Fruit fly (Drosophila melanogaster) whole organism, wandering third instar larva: Measurements from ENCODE around the gene Hph.
A peak's percentile ranks its signal among the peaks of the same experiment; 100 is the strongest.

Experiments
- Abd-B ChIP-seq: fragments of >200 bp; optimal IDR thresholded peaks from 2 replicates; lab custom pipeline; 2017; ENCODE audit warnings: missing biosample characterization, missing genetic modification characterization
- CG32264 ChIP-seq: fragments of 200-800 bp; sonication (Bioruptor generic); optimal IDR thresholded peaks from 2 replicates; lab custom pipeline; 2016; ENCODE audit warnings: missing biosample characterization, missing genetic modification characterization
- CG9705 ChIP-seq: fragments of 200-800 bp; sonication (Bioruptor generic); optimal IDR thresholded peaks from 2 replicates; lab custom pipeline; 2018; ENCODE audit warnings: missing biosample characterization, mild to moderate bottlenecking, missing genetic modification characterization
- CrebA ChIP-seq: fragments of 200-800 bp; sonication (Bioruptor generic); optimal IDR thresholded peaks from 2 replicates; lab custom pipeline; 2016; ENCODE audit warnings: missing biosample characterization, mild to moderate bottlenecking, missing genetic modification characterization, borderline replicate concordance
- Dfd ChIP-seq: fragments of >200 bp; optimal IDR thresholded peaks from 2 replicates; lab custom pipeline; 2017; ENCODE audit warnings: missing biosample characterization, missing genetic modification characterization
- Dif ChIP-seq: fragments of 200-275, 200-300 bp; sonication (Bioruptor generic); optimal IDR thresholded peaks from 2 replicates; lab custom pipeline; 2018; ENCODE audit warnings: missing biosample characterization, missing genetic modification characterization; ENCODE audit not compliant: partially characterized antibody
- GATAd ChIP-seq: sonication (Bioruptor generic); optimal IDR thresholded peaks from 2 replicates; lab custom pipeline; 2016; ENCODE audit warnings: missing biosample characterization, missing genetic modification characterization
- HLH106 ChIP-seq: fragments of 200-800 bp; optimal IDR thresholded peaks from 3 replicates; lab custom pipeline; 2019; ENCODE audit warnings: missing biosample characterization, mild to moderate bottlenecking, missing genetic modification characterization, moderate library complexity
- Hnf4 ChIP-seq: fragments of 200-800 bp; sonication (Bioruptor generic); optimal IDR thresholded peaks from 2 replicates; lab custom pipeline; 2016; ENCODE audit warnings: missing biosample characterization, mild to moderate bottlenecking, missing genetic modification characterization
- Hr78 ChIP-seq: fragments of >200 bp; optimal IDR thresholded peaks from 2 replicates; lab custom pipeline; 2017; ENCODE audit warnings: missing biosample characterization, missing genetic modification characterization
- Hr83 ChIP-seq: fragments of 200-300 bp; sonication (Bioruptor generic); optimal IDR thresholded peaks from 2 replicates; lab custom pipeline; 2016; ENCODE audit warnings: missing biosample characterization, mild to moderate bottlenecking, missing genetic modification characterization, moderate library complexity; ENCODE audit not compliant: poor library complexity, severe bottlenecking
- Jra ChIP-seq: sonication (Bioruptor generic); optimal IDR thresholded peaks from 2 replicates; lab custom pipeline; 2016; ENCODE audit warnings: missing biosample characterization, missing genetic modification characterization
- Mio ChIP-seq: sonication (Bioruptor generic); optimal IDR thresholded peaks from 2 replicates; lab custom pipeline; 2016; ENCODE audit warnings: missing biosample characterization, missing genetic modification characterization
- Myc ChIP-seq: fragments of >200 bp; optimal IDR thresholded peaks from 2 replicates; lab custom pipeline; 2017
- N ChIP-seq: fragments of >200 bp; optimal IDR thresholded peaks from 2 replicates; lab custom pipeline; 2018; ENCODE audit warnings: missing biosample characterization, missing external identifiers, missing genetic modification characterization
- OdsH ChIP-seq: fragments of 200-800 bp; sonication (Bioruptor generic); optimal IDR thresholded peaks from 2 replicates; lab custom pipeline; 2016; ENCODE audit warnings: missing biosample characterization, mild to moderate bottlenecking, missing genetic modification characterization
- Rel ChIP-seq, 2 experiments: fragments of 200-800 bp; sonication (Bioruptor generic) in 1 of 2; optimal IDR thresholded peaks; 2 replicates in 1 of 2; 3 replicates in 1 of 2; lab custom pipeline; 2016 to 2019; ENCODE audit warnings: mild to moderate bottlenecking in 2 of 2, missing biosample characterization in 2 of 2, missing genetic modification characterization in 2 of 2, moderate library complexity in 1 of 2
- Sp1 ChIP-seq: fragments of 200-800 bp; sonication (Bioruptor generic); optimal IDR thresholded peaks from 3 replicates; lab custom pipeline; 2019; ENCODE audit warnings: missing biosample characterization, mild to moderate bottlenecking, missing genetic modification characterization, moderate library complexity
- Vsx2 ChIP-seq: fragments of 200-300, 225-300 bp; sonication (Bioruptor generic); optimal IDR thresholded peaks from 2 replicates; lab custom pipeline; 2018; ENCODE audit warnings: missing biosample characterization, missing genetic modification characterization; ENCODE audit not compliant: partially characterized antibody
- br ChIP-seq: fragments of 200-800 bp; sonication (Bioruptor generic); optimal IDR thresholded peaks from 2 replicates; lab custom pipeline; 2016; ENCODE audit warnings: missing biosample characterization, missing genetic modification characterization
- brk ChIP-seq: fragments of 200-800 bp; sonication (Bioruptor generic); optimal IDR thresholded peaks from 2 replicates; lab custom pipeline; 2016; ENCODE audit warnings: missing biosample characterization, mild to moderate bottlenecking, missing genetic modification characterization
- dl ChIP-seq, 2 experiments: fragments of 175-275, 200-275 bp in 1 of 2; fragments of 200-275 bp in 1 of 2; sonication (Bioruptor generic); optimal IDR thresholded peaks; lab custom pipeline; 2018; ENCODE audit warnings: mild to moderate bottlenecking in 2 of 2, missing biosample characterization in 2 of 2, missing genetic modification characterization in 2 of 2, moderate library complexity in 2 of 2; ENCODE audit not compliant: partially characterized antibody in 2 of 2, insufficient read depth in 1 of 2
- dmrt93B ChIP-seq: fragments of 200-800 bp; sonication (Bioruptor generic); optimal IDR thresholded peaks from 2 replicates; lab custom pipeline; 2018; ENCODE audit warnings: missing biosample characterization, mild to moderate bottlenecking, missing genetic modification characterization
- dsf ChIP-seq: sonication (Bioruptor generic); optimal IDR thresholded peaks from 2 replicates; lab custom pipeline; 2016; ENCODE audit warnings: missing biosample characterization, missing genetic modification characterization, borderline replicate concordance
- ey ChIP-seq: fragments of 200-800 bp; sonication (Bioruptor generic); optimal IDR thresholded peaks from 2 replicates; lab custom pipeline; 2016; ENCODE audit warnings: missing biosample characterization, missing genetic modification characterization
- foxo ChIP-seq, 2 experiments: fragments of 200-800 bp; sonication (Bioruptor generic); optimal IDR thresholded peaks; 2 replicates in 1 of 2; 3 replicates in 1 of 2; lab custom pipeline; 2016 to 2017; ENCODE audit warnings: missing biosample characterization in 2 of 2, missing genetic modification characterization in 2 of 2
- fru ChIP-seq: fragments of 200-800 bp; sonication (Bioruptor generic); optimal IDR thresholded peaks from 3 replicates; lab custom pipeline; 2016; ENCODE audit warnings: missing biosample characterization, mild to moderate bottlenecking, missing genetic modification characterization
- h ChIP-seq: fragments of 200-800 bp; sonication (Bioruptor generic); optimal IDR thresholded peaks from 3 replicates; lab custom pipeline; 2016; ENCODE audit warnings: missing biosample characterization, mild to moderate bottlenecking, missing genetic modification characterization
- jim ChIP-seq: fragments of 175-275, 200-325 bp; sonication (Bioruptor generic); optimal IDR thresholded peaks from 2 replicates; lab custom pipeline; 2016; ENCODE audit warnings: missing biosample characterization, mild to moderate bottlenecking, missing genetic modification characterization
- lola ChIP-seq: fragments of >200 bp; optimal IDR thresholded peaks from 2 replicates; lab custom pipeline; 2017; ENCODE audit warnings: missing biosample characterization, missing genetic modification characterization
- pan ChIP-seq: fragments of >200 bp; optimal IDR thresholded peaks from 2 replicates; lab custom pipeline; 2017
- psq ChIP-seq: fragments of 200-800 bp; sonication (Bioruptor generic); optimal IDR thresholded peaks from 3 replicates; lab custom pipeline; 2017; ENCODE audit warnings: missing biosample characterization, mild to moderate bottlenecking, missing genetic modification characterization, moderate library complexity
- rgr ChIP-seq: fragments of 200-800 bp; sonication (Bioruptor generic); optimal IDR thresholded peaks from 3 replicates; lab custom pipeline; 2016; ENCODE audit warnings: missing biosample characterization, mild to moderate bottlenecking, missing genetic modification characterization
- sage ChIP-seq: fragments of 200-800 bp; sonication (Bioruptor generic); optimal IDR thresholded peaks from 2 replicates; lab custom pipeline; 2016; ENCODE audit warnings: missing biosample characterization, mild to moderate bottlenecking, missing genetic modification characterization
- sv ChIP-seq: fragments of 200-800 bp; sonication (Bioruptor generic); optimal IDR thresholded peaks from 3 replicates; lab custom pipeline; 2016; ENCODE audit warnings: missing biosample characterization, missing genetic modification characterization
- tai ChIP-seq: sonication (Bioruptor generic); optimal IDR thresholded peaks from 2 replicates; lab custom pipeline; 2016; ENCODE audit warnings: missing biosample characterization, missing genetic modification characterization
- usp ChIP-seq: fragments of >200 bp; optimal IDR thresholded peaks from 2 replicates; lab custom pipeline; 2017; ENCODE audit warnings: missing biosample characterization, missing genetic modification characterization
- woc ChIP-seq: sonication (Bioruptor generic); optimal IDR thresholded peaks from 2 replicates; lab custom pipeline; 2016; ENCODE audit warnings: missing biosample characterization, mild to moderate bottlenecking, missing genetic modification characterization

Hph gene

dm6 chr3R:5226025-5226424, 30.8 kb upstream of the Hph start, which contains the start of gene Vps37B:
Gene Vps37B, plus strand, starts transcription at chr3R:5226158.
- TF ChIP-seq Dif (peak; percentile 14), br (GFP tag; lab: Kevin White, UChicago) (no peak)

DNA sequence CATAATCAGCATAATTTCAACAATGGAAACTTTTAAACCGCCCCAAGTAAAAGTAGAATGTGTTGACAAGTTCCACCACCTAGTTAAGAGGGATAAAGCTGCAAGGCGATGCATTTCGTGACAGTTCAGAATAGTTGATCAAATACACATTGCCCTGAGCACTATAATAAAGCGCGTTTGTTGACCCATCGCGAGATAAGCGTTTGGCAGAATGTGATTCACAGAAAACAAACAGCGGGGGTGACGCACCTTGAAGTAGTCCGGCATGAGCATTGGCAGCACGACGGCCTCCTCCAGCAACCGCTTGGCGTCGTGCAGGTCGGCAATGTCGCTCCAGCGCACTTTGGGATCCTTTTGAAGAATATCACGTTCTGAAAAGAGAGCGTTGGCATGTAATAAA, 27.4 kb upstream of the Hph start:
- TF ChIP-seq Jra (GFP tag; lab: Kevin White, UChicago) (no peak), tai (GFP tag; lab: Kevin White, UChicago) (no peak), Rel (GFP tag; optimal IDR thresholded peaks at IDR 0.05; lab: Kevin White, UChicago) (no peak), Rel (tag; optimal IDR thresholded peaks at IDR 0.05; lab: Kevin White, UChicago) (peak; percentile 91), ey (no peak)
- TF ChIP-seq, all 38 proteins: peak for 1

dm6 chr3R:5231383-5232196, 25.2 kb upstream of the Hph start:
- no peak for TF ChIP-seq br (GFP tag; lab: Kevin White, UChicago)
- TF ChIP-seq Rel (GFP tag; optimal IDR thresholded peaks at IDR 0.05; lab: Kevin White, UChicago), result no peak
- peak; percentile 4 for TF ChIP-seq Rel (tag; optimal IDR thresholded peaks at IDR 0.05; lab: Kevin White, UChicago)

dm6 chr3R:5232197-5232607, 24.6 kb upstream of the Hph start, which contains the start of the genes Kat60 and Mms19:
Gene Kat60, minus strand, starts transcription at chr3R:5232209.
Gene Mms19, plus strand, starts transcription at chr3R:5232543.
- TF ChIP-seq CG9705 (GFP tag; lab: Kevin White, UChicago) (peak; percentile 40), rgr (GFP tag; lab: Kevin White, UChicago) (peak; percentile 61), GATAd (GFP tag; lab: Kevin White, UChicago) (peak; percentile 75), HLH106 (peak; percentile 76), dsf (GFP tag; lab: Kevin White, UChicago) (peak; percentile 55), tai (GFP tag; lab: Kevin White, UChicago) (no peak), Hr78 (GFP tag; lab: Kevin White, UChicago) (no peak), ey (peak; percentile 70), woc (GFP tag; lab: Kevin White, UChicago) (peak; percentile 96), Dif (no peak), OdsH (GFP tag; lab: Kevin White, UChicago) (peak; percentile 48), psq (peak; percentile 55), h (GFP tag; lab: Kevin White, UChicago) (peak; percentile 77), Myc (peak; percentile 95), dl (GFP tag; optimal IDR thresholded peaks at IDR 0.05; lab: Kevin White, UChicago; ENCODE audit: insufficient read depth in 1 of 2, partially characterized antibody in 2 of 2) (no peak), Vsx2 (GFP tag; lab: Kevin White, UChicago) (no peak), sv (peak; percentile 60), foxo (GFP tag; optimal IDR thresholded peaks at IDR 0.05; lab: Kevin White, UChicago) (peak in 1 of 2 experiments; percentile 79), Hr83 (peak; percentile 65), CrebA (GFP tag; lab: Kevin White, UChicago) (no peak), dmrt93B (GFP tag; lab: Kevin White, UChicago) (peak; percentile 64), CG32264 (no peak), Rel (GFP tag; optimal IDR thresholded peaks at IDR 0.05; lab: Kevin White, UChicago) (no peak), Rel (tag; optimal IDR thresholded peaks at IDR 0.05; lab: Kevin White, UChicago) (peak; percentile 6), jim (GFP tag; lab: Kevin White, UChicago) (no peak), sage (GFP tag; lab: Kevin White, UChicago) (no peak), Jra (GFP tag; lab: Kevin White, UChicago) (peak; percentile 89), N (no peak), Abd-B (GFP tag; lab: Kevin White, UChicago) (no peak), Hnf4 (peak; percentile 85), br (GFP tag; lab: Kevin White, UChicago) (peak; percentile 51), Sp1 (GFP tag; lab: Kevin White, UChicago) (peak; percentile 48), pan (lab: Kevin White, UChicago) (no peak), lola (GFP tag; lab: Kevin White, UChicago) (no peak), Dfd (GFP tag; lab: Kevin White, UChicago) (no peak), usp (GFP tag; lab: Kevin White, UChicago) (no peak), Mio (GFP tag; lab: Kevin White, UChicago) (no peak), fru (GFP tag; lab: Kevin White, UChicago) (peak; percentile 71), brk (GFP tag; lab: Kevin White, UChicago) (no peak)
